Worm (Caenorhabditis elegans): ENCODE measurements around the gene F31F6.2.

The F31F6.2 gene

DNA sequence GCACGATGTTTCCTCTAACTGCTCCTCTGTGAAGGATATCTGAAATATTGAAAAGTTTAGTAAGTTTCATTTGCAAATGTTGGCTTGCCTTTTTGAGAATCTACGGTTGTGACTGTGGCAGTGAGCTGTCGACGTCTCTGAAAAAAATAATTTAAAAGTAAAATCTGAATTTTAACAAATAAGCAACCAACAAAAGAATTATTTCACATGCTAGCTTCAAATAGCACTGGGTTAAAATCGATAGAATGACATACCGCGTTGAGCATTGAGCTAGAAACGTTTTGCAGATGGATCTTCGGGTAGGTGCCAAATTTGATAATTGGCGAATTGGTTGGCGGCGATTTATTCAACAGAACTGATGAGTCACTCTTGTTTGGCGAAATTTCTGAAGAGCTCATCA is at the start of gene F31F6.2:
F31F6.2 (minus strand) TSS at position 101 of the 400 bp plus-strand sequence.
- TF ChIP-seq flt-1 (GFP tag; IDR thresholded peaks at IDR 0.05), result no peak
- TF ChIP-seq med-1 (GFP tag; optimal IDR thresholded peaks at IDR 0.05; ENCODE audit: insufficient read depth), result no peak
- no peak for TF ChIP-seq ztf-23 (GFP tag; IDR thresholded peaks at IDR 0.05)
- TF ChIP-seq ref-1 (GFP tag; conservative IDR thresholded peaks at IDR 0.05), result no peak
- no peak for TF ChIP-seq ztf-29 (GFP tag; IDR thresholded peaks at IDR 0.05)
- no peak for TF ChIP-seq T22C8.4 (GFP tag; IDR thresholded peaks at IDR 0.05)
- no peak for TF ChIP-seq cog-1 (tag; optimal IDR thresholded peaks at IDR 0.05)
- no peak for TF ChIP-seq tab-1 (GFP tag; IDR thresholded peaks at IDR 0.05)
- no peak for TF ChIP-seq klf-2 (GFP tag; conservative IDR thresholded peaks at IDR 0.05)

DNA sequence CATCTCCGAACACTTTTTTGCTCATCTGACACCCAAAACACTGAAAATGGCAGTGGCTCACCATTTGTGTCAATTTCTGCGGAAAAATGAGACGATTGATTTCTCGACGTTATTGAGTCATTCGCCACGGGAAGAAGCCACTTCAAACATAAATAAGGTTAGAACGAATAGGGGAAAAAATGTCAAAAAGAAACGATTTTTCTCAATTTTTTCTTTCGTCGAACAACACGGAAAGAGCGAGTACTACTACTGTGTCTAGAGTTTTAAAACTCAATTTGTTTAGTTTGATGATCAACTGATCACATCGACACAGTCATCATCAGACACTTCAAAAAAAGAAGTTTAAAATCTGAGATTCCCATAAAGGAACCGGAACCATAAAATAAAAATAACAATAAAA is 49.2 kb upstream of the F31F6.2 start:
- TF ChIP-seq T22C8.4 (GFP tag; IDR thresholded peaks at IDR 0.05), result no peak
- no peak for TF ChIP-seq cog-1 (tag; optimal IDR thresholded peaks at IDR 0.05)
- TF ChIP-seq ztf-23 (GFP tag; IDR thresholded peaks at IDR 0.05), result no peak
- TF ChIP-seq ztf-29 (GFP tag; IDR thresholded peaks at IDR 0.05), result no peak
- no peak for TF ChIP-seq tab-1 (GFP tag; IDR thresholded peaks at IDR 0.05)
- TF ChIP-seq klf-2 (GFP tag; conservative IDR thresholded peaks at IDR 0.05), result no peak
- TF ChIP-seq flt-1 (GFP tag; IDR thresholded peaks at IDR 0.05), result no peak
- TF ChIP-seq ref-1 (GFP tag; conservative IDR thresholded peaks at IDR 0.05), result no peak
- TF ChIP-seq med-1 (GFP tag; optimal IDR thresholded peaks at IDR 0.05; ENCODE audit: insufficient read depth), result no peak

DNA sequence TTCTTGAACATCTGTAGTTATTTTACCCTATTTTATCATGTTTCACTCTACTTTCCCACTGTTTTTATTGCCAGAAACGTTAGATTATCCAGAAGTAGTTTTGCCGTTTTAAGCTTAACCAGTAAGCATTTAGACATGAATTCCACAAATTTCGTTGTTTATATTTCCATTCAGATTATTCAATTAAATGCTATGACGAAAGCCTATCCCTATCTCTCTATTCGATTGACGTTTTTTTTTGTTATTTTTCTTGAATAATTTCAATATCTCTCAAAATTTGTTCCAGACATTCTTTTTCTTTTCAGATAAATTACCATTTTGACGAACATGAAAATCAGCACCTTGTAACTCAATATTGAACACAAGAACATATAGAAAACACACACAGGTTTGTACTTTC is 46.9 kb upstream of the F31F6.2 start, which contains the start of gene npr-40:
npr-40 (plus strand) TSS at position 301 of the 400 bp plus-strand sequence.
- TF ChIP-seq cog-1 (tag; optimal IDR thresholded peaks at IDR 0.05), result no peak
- TF ChIP-seq flt-1 (GFP tag; IDR thresholded peaks at IDR 0.05), result no peak
- TF ChIP-seq T22C8.4 (GFP tag; IDR thresholded peaks at IDR 0.05), result no peak
- TF ChIP-seq ztf-23 (GFP tag; IDR thresholded peaks at IDR 0.05), result no peak
- no peak for TF ChIP-seq tab-1 (GFP tag; IDR thresholded peaks at IDR 0.05)
- no peak for TF ChIP-seq ztf-29 (GFP tag; IDR thresholded peaks at IDR 0.05)
- no peak for TF ChIP-seq med-1 (GFP tag; optimal IDR thresholded peaks at IDR 0.05; ENCODE audit: insufficient read depth)
- no peak for TF ChIP-seq klf-2 (GFP tag; conservative IDR thresholded peaks at IDR 0.05)
- no peak for TF ChIP-seq ref-1 (GFP tag; conservative IDR thresholded peaks at IDR 0.05)

DNA sequence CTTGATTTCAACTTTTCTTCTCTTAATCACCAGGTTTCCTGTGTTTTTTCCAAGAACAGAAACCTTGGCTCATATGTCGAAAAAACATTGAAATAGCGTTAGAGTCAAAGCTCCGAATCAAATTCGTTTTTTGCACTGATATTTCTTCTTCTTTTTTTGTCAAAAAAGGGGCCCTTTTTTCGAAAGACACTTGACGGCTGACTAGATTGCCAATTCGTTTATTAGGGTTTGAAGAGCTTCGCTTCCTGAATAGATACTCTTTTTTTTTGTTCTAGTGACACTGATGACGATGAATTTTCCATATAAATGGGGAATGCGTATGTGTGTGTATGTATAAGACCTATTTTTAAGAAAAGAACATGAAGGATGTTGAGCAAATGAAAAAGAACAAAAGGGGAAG is 45.1 kb upstream of the F31F6.2 start:
- TF ChIP-seq med-1 (GFP tag; optimal IDR thresholded peaks at IDR 0.05; ENCODE audit: insufficient read depth) (no peak), ztf-29 (GFP tag; IDR thresholded peaks at IDR 0.05) (no peak), cog-1 (tag; optimal IDR thresholded peaks at IDR 0.05) (no peak), T22C8.4 (GFP tag; IDR thresholded peaks at IDR 0.05) (no peak), klf-2 (GFP tag; conservative IDR thresholded peaks at IDR 0.05) (no peak), ref-1 (GFP tag; conservative IDR thresholded peaks at IDR 0.05) (no peak), tab-1 (GFP tag; IDR thresholded peaks at IDR 0.05) (no peak), flt-1 (GFP tag; IDR thresholded peaks at IDR 0.05) (no peak), ztf-23 (GFP tag; IDR thresholded peaks at IDR 0.05) (no peak)

DNA sequence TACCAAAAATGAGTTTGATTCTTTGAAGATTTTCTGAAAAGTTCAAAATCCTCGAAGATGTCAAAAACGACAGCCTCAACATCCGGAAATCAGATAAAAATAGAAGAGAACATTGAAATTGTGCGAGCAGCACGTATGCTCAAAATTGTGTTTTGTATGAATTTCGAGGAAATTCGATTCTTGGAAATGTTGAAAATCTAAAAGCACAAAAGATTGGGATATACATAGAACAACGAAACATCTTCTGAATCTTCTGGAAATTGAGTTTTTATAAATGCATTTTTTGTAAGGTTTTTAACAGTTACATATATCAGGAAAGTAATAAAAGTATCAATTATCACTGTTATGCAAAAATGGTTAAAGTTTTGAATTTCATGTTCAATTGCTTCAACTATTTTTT is 39.0 kb upstream of the F31F6.2 start:
- TF ChIP-seq klf-2 (GFP tag; conservative IDR thresholded peaks at IDR 0.05) (no peak), ztf-29 (GFP tag; IDR thresholded peaks at IDR 0.05) (no peak), med-1 (GFP tag; optimal IDR thresholded peaks at IDR 0.05; ENCODE audit: insufficient read depth) (no peak), flt-1 (GFP tag; IDR thresholded peaks at IDR 0.05) (no peak), ref-1 (GFP tag; conservative IDR thresholded peaks at IDR 0.05) (no peak), cog-1 (tag; optimal IDR thresholded peaks at IDR 0.05) (no peak), T22C8.4 (GFP tag; IDR thresholded peaks at IDR 0.05) (no peak), ztf-23 (GFP tag; IDR thresholded peaks at IDR 0.05) (no peak), tab-1 (GFP tag; IDR thresholded peaks at IDR 0.05) (no peak)

DNA sequence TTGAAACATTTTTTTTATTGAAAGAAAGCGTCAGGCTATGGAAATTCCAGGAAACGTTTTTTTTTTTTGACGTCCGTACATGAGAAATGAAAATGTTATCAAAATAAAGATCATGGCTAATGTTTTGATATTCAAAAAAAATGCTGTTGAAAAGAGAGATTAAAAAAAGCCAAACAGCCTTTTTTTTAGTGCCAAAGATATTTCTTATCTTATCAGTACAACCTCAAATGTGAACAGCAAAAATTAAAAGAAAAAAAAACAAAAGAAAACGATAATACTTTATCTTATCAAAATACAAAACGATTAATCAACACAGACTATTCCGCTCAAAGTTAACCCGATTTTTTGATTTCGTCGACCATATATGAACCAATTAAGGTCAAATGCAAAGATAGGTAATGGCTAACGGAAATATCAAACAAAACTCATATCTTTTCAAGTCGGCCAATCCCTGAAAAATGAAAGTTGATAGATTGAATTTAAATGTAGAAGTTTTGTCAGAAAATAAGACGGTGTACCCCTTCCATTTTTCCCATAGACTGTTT is 35.6 kb upstream of the F31F6.2 start:
- TF ChIP-seq T22C8.4 (GFP tag; IDR thresholded peaks at IDR 0.05) (no peak), flt-1 (GFP tag; IDR thresholded peaks at IDR 0.05) (no peak), ztf-23 (GFP tag; IDR thresholded peaks at IDR 0.05) (no peak), tab-1 (GFP tag; IDR thresholded peaks at IDR 0.05) (no peak)

DNA sequence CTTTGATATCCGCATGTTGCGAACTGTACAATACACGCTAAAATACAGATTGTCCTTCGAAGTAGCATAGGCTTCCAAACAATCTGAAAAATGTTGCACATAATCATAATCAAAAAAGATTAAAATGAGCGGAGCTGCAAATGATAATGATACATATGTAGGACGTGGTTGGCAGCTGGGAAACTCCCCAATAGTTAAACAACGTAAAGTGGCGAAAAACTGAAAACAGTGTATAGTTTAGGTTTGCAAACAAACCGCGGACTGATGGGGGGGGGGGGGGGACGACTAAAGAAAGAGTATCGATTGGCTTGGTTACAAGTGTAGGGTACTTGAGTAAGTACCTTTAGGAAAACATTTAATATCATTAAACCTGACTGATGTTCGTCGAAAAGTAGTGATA is 33.5 kb upstream of the F31F6.2 start, which contains the start of gene hex-5:
hex-5 (minus strand) TSS at position 101 of the 400 bp plus-strand sequence.
- TF ChIP-seq ztf-29 (GFP tag; IDR thresholded peaks at IDR 0.05), result no peak
- no peak for TF ChIP-seq tab-1 (GFP tag; IDR thresholded peaks at IDR 0.05)

DNA sequence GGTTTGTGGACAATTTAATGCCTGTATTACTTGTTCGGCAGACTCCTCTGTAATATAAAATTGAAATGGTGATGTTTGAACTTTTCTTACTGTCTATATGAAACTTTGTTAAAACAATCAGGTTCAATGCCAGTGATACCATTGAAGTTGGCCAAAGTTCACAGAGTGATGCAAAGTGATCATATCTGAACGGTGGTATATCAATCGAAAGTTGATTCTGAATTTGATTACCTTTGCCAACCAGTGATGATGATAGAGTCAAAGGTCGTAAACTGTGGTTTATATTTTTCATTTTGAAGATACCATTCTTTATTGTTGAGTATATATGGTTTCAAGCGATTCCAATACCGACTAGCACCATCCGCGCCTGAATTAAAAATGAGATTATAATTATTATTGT is 31.7 kb upstream of the F31F6.2 start:
- TF ChIP-seq ztf-23 (GFP tag; IDR thresholded peaks at IDR 0.05) (no peak), med-1 (GFP tag; optimal IDR thresholded peaks at IDR 0.05; ENCODE audit: insufficient read depth) (no peak), klf-2 (GFP tag; conservative IDR thresholded peaks at IDR 0.05) (no peak), T22C8.4 (GFP tag; IDR thresholded peaks at IDR 0.05) (no peak), flt-1 (GFP tag; IDR thresholded peaks at IDR 0.05) (no peak), ztf-29 (GFP tag; IDR thresholded peaks at IDR 0.05) (no peak), cog-1 (tag; optimal IDR thresholded peaks at IDR 0.05) (no peak), tab-1 (GFP tag; IDR thresholded peaks at IDR 0.05) (no peak), ref-1 (GFP tag; conservative IDR thresholded peaks at IDR 0.05) (no peak)

DNA sequence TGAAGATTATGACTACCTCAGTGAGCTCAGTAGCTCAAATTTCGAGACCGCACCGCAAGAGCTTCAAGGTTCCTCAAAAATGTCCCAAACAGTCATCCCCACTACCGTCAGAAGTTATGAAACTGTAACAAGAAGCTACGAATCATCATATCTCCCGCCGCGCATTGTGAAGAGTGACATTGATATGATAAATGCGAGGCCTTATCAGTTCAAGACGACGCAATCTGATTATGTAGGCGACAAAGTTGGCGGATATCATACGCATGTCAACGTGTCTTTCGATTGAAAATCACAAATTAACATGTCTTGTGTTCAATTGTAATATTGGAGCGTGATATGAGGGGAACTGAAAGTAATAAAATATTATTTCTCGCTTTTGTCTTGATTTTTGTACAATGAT is 28.8 kb upstream of the F31F6.2 start:
- TF ChIP-seq ztf-29 (GFP tag; IDR thresholded peaks at IDR 0.05) (no peak), med-1 (GFP tag; optimal IDR thresholded peaks at IDR 0.05; ENCODE audit: insufficient read depth) (no peak), cog-1 (tag; optimal IDR thresholded peaks at IDR 0.05) (no peak), klf-2 (GFP tag; conservative IDR thresholded peaks at IDR 0.05) (no peak), ref-1 (GFP tag; conservative IDR thresholded peaks at IDR 0.05) (no peak), ztf-23 (GFP tag; IDR thresholded peaks at IDR 0.05) (no peak), tab-1 (GFP tag; IDR thresholded peaks at IDR 0.05) (no peak), flt-1 (GFP tag; IDR thresholded peaks at IDR 0.05) (no peak), T22C8.4 (GFP tag; IDR thresholded peaks at IDR 0.05) (no peak)

DNA sequence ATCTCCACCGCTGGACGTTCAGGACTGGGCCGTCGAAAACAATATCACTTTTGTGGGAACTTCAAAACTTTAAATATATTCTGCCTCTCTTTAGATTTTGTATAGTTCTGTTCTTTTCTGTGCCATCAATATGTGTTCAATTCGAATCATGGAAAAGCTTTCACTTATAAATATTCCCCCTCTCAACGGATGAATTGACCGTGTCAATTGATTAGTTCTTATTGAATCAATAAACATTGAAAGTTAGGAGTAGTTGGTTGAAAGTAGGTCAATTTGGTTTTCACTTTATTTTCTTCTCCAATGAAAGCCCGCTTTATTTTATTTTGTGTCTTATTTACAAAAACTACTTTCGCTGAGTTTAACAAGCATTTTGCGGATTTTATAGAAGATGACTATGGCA is 26.5 kb upstream of the F31F6.2 start, which contains the start of gene lips-8:
lips-8 (plus strand) TSS at position 301 of the 400 bp plus-strand sequence.
- TF ChIP-seq flt-1 (GFP tag; IDR thresholded peaks at IDR 0.05) (no peak), klf-2 (GFP tag; conservative IDR thresholded peaks at IDR 0.05) (no peak), med-1 (GFP tag; optimal IDR thresholded peaks at IDR 0.05; ENCODE audit: insufficient read depth) (no peak), cog-1 (tag; optimal IDR thresholded peaks at IDR 0.05) (no peak), ref-1 (GFP tag; conservative IDR thresholded peaks at IDR 0.05) (no peak), ztf-29 (GFP tag; IDR thresholded peaks at IDR 0.05) (no peak), tab-1 (GFP tag; IDR thresholded peaks at IDR 0.05) (no peak), T22C8.4 (GFP tag; IDR thresholded peaks at IDR 0.05) (no peak), ztf-23 (GFP tag; IDR thresholded peaks at IDR 0.05) (no peak)

Data from whole organism, midembryonic.